Fruit fly (Drosophila melanogaster) whole organism, embryonic: ENCODE measurements around the gene pim.

Source experiments
- Aef1 ChIP-seq: fragments of 200-800 bp; sonication (Bioruptor generic); IDR thresholded peaks from 3 replicates; pipeline ENCODE4 v1.3.6; 2022; ENCODE audit warnings: missing biosample characterization, missing genetic modification characterization
- Atf3 ChIP-seq: fragments of 200-800 bp; sonication (Bioruptor generic); optimal IDR thresholded peaks from 3 replicates; lab custom pipeline; 2016; ENCODE audit warnings: missing biosample characterization, missing genetic modification characterization
- B-H1 ChIP-seq: fragments of 200-800 bp; sonication (Bioruptor generic); IDR thresholded peaks from 3 replicates; pipeline ENCODE4 v1.3.6; 2022; ENCODE audit warnings: missing biosample characterization, missing genetic modification characterization
- Bdp1 ChIP-seq: fragments of 200-800 bp; sonication (Bioruptor generic); optimal IDR thresholded peaks from 3 replicates; lab custom pipeline; 2016; ENCODE audit warnings: missing biosample characterization, missing genetic modification characterization
- Blimp-1 ChIP-seq: fragments of 200-800 bp; sonication (Bioruptor generic); optimal IDR thresholded peaks from 3 replicates; lab custom pipeline; 2018; ENCODE audit warnings: missing biosample characterization, missing genetic modification characterization, mild to moderate bottlenecking, moderate library complexity, missing genetic modification reagents
- CG10267 ChIP-seq: fragments of 200-800 bp; sonication (Bioruptor generic); optimal IDR thresholded peaks from 2 replicates; lab custom pipeline; 2018; ENCODE audit warnings: missing biosample characterization, mild to moderate bottlenecking, missing genetic modification characterization, moderate library complexity
- CG11085 ChIP-seq: fragments of 200-800 bp; sonication (Bioruptor generic); IDR thresholded peaks from 2 replicates; pipeline ENCODE4 v1.3.6; 2022; ENCODE audit warnings: missing biosample characterization, missing genetic modification characterization
- CG11696 ChIP-seq: fragments of 200-800 bp; sonication (Bioruptor generic); IDR thresholded peaks from 2 replicates; pipeline ENCODE4 v1.3.6; 2022; ENCODE audit warnings: missing biosample characterization, missing genetic modification characterization
- CG12236 ChIP-seq: fragments of 200-800 bp; sonication (Bioruptor generic); optimal IDR thresholded peaks from 2 replicates; lab custom pipeline; 2016; ENCODE audit warnings: missing biosample characterization, missing genetic modification characterization
- CG1233 ChIP-seq: fragments of 200-800 bp; sonication (Bioruptor generic); optimal IDR thresholded peaks from 4 replicates; lab custom pipeline; 2018; ENCODE audit warnings: missing biosample characterization, mild to moderate bottlenecking, missing genetic modification characterization
- CG15514 ChIP-seq: fragments of 200-800 bp; sonication (Bioruptor generic); optimal IDR thresholded peaks from 3 replicates; lab custom pipeline; 2017; ENCODE audit warnings: missing biosample characterization, missing genetic modification characterization, mild to moderate bottlenecking, moderate library complexity, missing genetic modification reagents
- CG1832 ChIP-seq: fragments of 200-800 bp; sonication (Bioruptor generic); optimal IDR thresholded peaks from 2 replicates; lab custom pipeline; 2017; ENCODE audit warnings: missing biosample characterization, mild to moderate bottlenecking, missing genetic modification characterization, inconsistent platforms
- CG2678 ChIP-seq: fragments of 200-800 bp; sonication (Bioruptor generic); optimal IDR thresholded peaks from 3 replicates; lab custom pipeline; 2019; ENCODE audit warnings: missing biosample characterization, mild to moderate bottlenecking, missing genetic modification characterization, moderate library complexity
- CG31365 ChIP-seq: fragments of 200-800 bp; sonication (Bioruptor generic); optimal IDR thresholded peaks from 2 replicates; lab custom pipeline; 2018; ENCODE audit warnings: missing biosample characterization, mild to moderate bottlenecking, missing genetic modification characterization
- CG32532 ChIP-seq: fragments of 200-800 bp; sonication (Bioruptor generic); IDR thresholded peaks from 2 replicates; pipeline ENCODE4 v1.3.6; 2022; ENCODE audit warnings: missing biosample characterization, missing genetic modification characterization
- CG6654 ChIP-seq: fragments of 200-800 bp; sonication (Bioruptor generic); optimal IDR thresholded peaks from 2 replicates; lab custom pipeline; 2017; ENCODE audit warnings: missing biosample characterization, mild to moderate bottlenecking, missing genetic modification characterization
- CG7271 ChIP-seq: fragments of 200-800 bp; sonication (Bioruptor generic); optimal IDR thresholded peaks from 2 replicates; lab custom pipeline; 2018; ENCODE audit warnings: missing biosample characterization, mild to moderate bottlenecking, missing genetic modification characterization, moderate library complexity
- CG7745 ChIP-seq: fragments of 200-800 bp; sonication (Bioruptor generic); optimal IDR thresholded peaks from 2 replicates; lab custom pipeline; 2018; ENCODE audit warnings: missing biosample characterization, mild to moderate bottlenecking, missing genetic modification characterization, moderate library complexity
- CG8944 ChIP-seq: fragments of 200-800 bp; sonication (Bioruptor generic); optimal IDR thresholded peaks from 3 replicates; lab custom pipeline; 2016; ENCODE audit warnings: missing biosample characterization, missing genetic modification characterization
- CG9215 ChIP-seq: fragments of 200-800 bp; sonication (Bioruptor generic); IDR thresholded peaks from 2 replicates; pipeline ENCODE4 v1.3.6; 2022; ENCODE audit warnings: missing biosample characterization, missing genetic modification characterization
- CG9727 ChIP-seq: fragments of 200-800 bp; sonication (Bioruptor generic); optimal IDR thresholded peaks from 3 replicates; lab custom pipeline; 2017; ENCODE audit warnings: missing biosample characterization, mild to moderate bottlenecking, missing genetic modification characterization
- CG9797 ChIP-seq: fragments of 200-800 bp; sonication (Bioruptor generic); optimal IDR thresholded peaks from 3 replicates; lab custom pipeline; 2018; ENCODE audit warnings: missing biosample characterization, mild to moderate bottlenecking, missing genetic modification characterization
- CHES-1-like ChIP-seq: fragments of 200-800 bp; sonication (Bioruptor generic); optimal IDR thresholded peaks from 2 replicates; lab custom pipeline; 2016; ENCODE audit warnings: missing biosample characterization, missing genetic modification characterization
- Doc3 ChIP-seq: fragments of 200-800 bp; sonication (Bioruptor generic); IDR thresholded peaks from 3 replicates; pipeline ENCODE4 v1.3.6; 2022; ENCODE audit warnings: missing biosample characterization, missing genetic modification characterization; ENCODE audit not compliant: partially characterized antibody
- E2f1 ChIP-seq: fragments of 200-800 bp; sonication (Bioruptor generic); IDR thresholded peaks from 2 replicates; pipeline ENCODE4 v1.3.6; 2022; ENCODE audit warnings: missing biosample characterization, missing genetic modification characterization
- Ets97D ChIP-seq: fragments of 200-800 bp; sonication (Bioruptor generic); optimal IDR thresholded peaks from 3 replicates; lab custom pipeline; 2016; ENCODE audit warnings: missing biosample characterization, missing genetic modification characterization
- Hey ChIP-seq: fragments of 200-800 bp; sonication (Bioruptor generic); optimal IDR thresholded peaks from 3 replicates; lab custom pipeline; 2018; ENCODE audit warnings: missing biosample characterization, mild to moderate bottlenecking, missing genetic modification characterization
- HmgD ChIP-seq: fragments of 200-800 bp; sonication (Bioruptor generic); optimal IDR thresholded peaks from 3 replicates; lab custom pipeline; 2016; ENCODE audit warnings: missing biosample characterization, missing genetic modification characterization
- Hr3 ChIP-seq: fragments of 200-800 bp; sonication (Bioruptor generic); optimal IDR thresholded peaks from 3 replicates; lab custom pipeline; 2016; ENCODE audit warnings: missing biosample characterization, missing genetic modification characterization
- NC2β ChIP-seq: fragments of 200-800 bp; sonication (Bioruptor generic); optimal IDR thresholded peaks from 2 replicates; lab custom pipeline; 2016; ENCODE audit warnings: missing biosample characterization, missing genetic modification characterization
- Oli ChIP-seq: fragments of 200-800 bp; sonication (Bioruptor generic); optimal IDR thresholded peaks from 2 replicates; lab custom pipeline; 2018; ENCODE audit warnings: missing biosample characterization, mild to moderate bottlenecking, missing genetic modification characterization, moderate library complexity
- PHDP ChIP-seq: fragments of 200-800 bp; sonication (Bioruptor generic); optimal IDR thresholded peaks from 3 replicates; lab custom pipeline; 2018; ENCODE audit warnings: missing biosample characterization, mild to moderate bottlenecking, missing genetic modification characterization, moderate library complexity
- Rfx ChIP-seq: fragments of 200-800 bp; sonication (Bioruptor generic); IDR thresholded peaks from 2 replicates; pipeline ENCODE4 v1.3.6; 2022; ENCODE audit warnings: missing biosample characterization, missing genetic modification characterization
- Sry-δ ChIP-seq: fragments of 200-800 bp; sonication (Bioruptor generic); optimal IDR thresholded peaks from 2 replicates; lab custom pipeline; 2016; ENCODE audit warnings: missing biosample characterization, missing genetic modification characterization
- YL-1 ChIP-seq: fragments of 200-800 bp; sonication (Bioruptor generic); optimal IDR thresholded peaks from 3 replicates; lab custom pipeline; 2017; ENCODE audit warnings: missing biosample characterization, mild to moderate bottlenecking, missing genetic modification characterization
- ash1 ChIP-seq: fragments of 200-800 bp; sonication (Bioruptor generic); optimal IDR thresholded peaks from 2 replicates; lab custom pipeline; 2018; ENCODE audit warnings: missing biosample characterization, mild to moderate bottlenecking, missing genetic modification characterization
- bowl ChIP-seq: fragments of 200-800 bp; sonication (Bioruptor generic); IDR thresholded peaks from 2 replicates; pipeline ENCODE4 v1.3.6; 2022; ENCODE audit warnings: missing biosample characterization, missing genetic modification characterization
- ci ChIP-seq: fragments of 200-800 bp; sonication (Bioruptor generic); IDR thresholded peaks from 3 replicates; pipeline ENCODE4 v1.3.6; 2022; ENCODE audit warnings: missing biosample characterization, missing genetic modification characterization
- cwo ChIP-seq: fragments of 200-800 bp; sonication (Bioruptor generic); optimal IDR thresholded peaks from 3 replicates; lab custom pipeline; 2017; ENCODE audit warnings: missing biosample characterization, missing genetic modification characterization, mild to moderate bottlenecking, moderate library complexity, missing genetic modification reagents
- dati ChIP-seq: fragments of 200-800 bp; sonication (Bioruptor generic); IDR thresholded peaks from 2 replicates; pipeline ENCODE4 v1.3.6; 2022; ENCODE audit warnings: missing biosample characterization, missing genetic modification characterization
- gcm ChIP-seq: fragments of 200-800 bp; sonication (Bioruptor generic); optimal IDR thresholded peaks from 2 replicates; lab custom pipeline; 2019; ENCODE audit warnings: missing biosample characterization, mild to moderate bottlenecking, missing genetic modification characterization, moderate library complexity
- gem ChIP-seq: fragments of 200-800 bp; sonication (Bioruptor generic); optimal IDR thresholded peaks from 2 replicates; lab custom pipeline; 2019; ENCODE audit warnings: missing biosample characterization, mild to moderate bottlenecking, missing genetic modification characterization, moderate library complexity
- h ChIP-seq: fragments of >200 bp; optimal IDR thresholded peaks from 2 replicates; lab custom pipeline; 2017
- hb ChIP-seq: fragments of 200-800 bp; sonication (Bioruptor generic); IDR thresholded peaks from 3 replicates; pipeline ENCODE4 v1.3.6; 2022; ENCODE audit warnings: missing biosample characterization, missing genetic modification characterization; ENCODE audit not compliant: partially characterized antibody
- kni ChIP-seq: fragments of 200-800 bp; sonication (Bioruptor generic); optimal IDR thresholded peaks from 3 replicates; lab custom pipeline; 2017; ENCODE audit warnings: mild to moderate bottlenecking, missing biosample characterization, missing genetic modification reagents, missing genetic modification characterization
- odd ChIP-seq: fragments of 200-800 bp; sonication (Bioruptor generic); optimal IDR thresholded peaks from 2 replicates; lab custom pipeline; 2017; ENCODE audit warnings: missing biosample characterization, mild to moderate bottlenecking, missing genetic modification characterization
- org-1 ChIP-seq: fragments of 200-800 bp; sonication (Bioruptor generic); optimal IDR thresholded peaks from 2 replicates; lab custom pipeline; 2017; ENCODE audit warnings: missing biosample characterization, missing genetic modification characterization
- ro ChIP-seq: fragments of 200-800 bp; sonication (Bioruptor generic); IDR thresholded peaks from 2 replicates; pipeline ENCODE4 v1.3.6; 2022; ENCODE audit warnings: missing biosample characterization, missing genetic modification characterization
- sisA ChIP-seq: fragments of 200-800 bp; sonication (Bioruptor generic); IDR thresholded peaks from 2 replicates; pipeline ENCODE4 v1.3.6; 2022; ENCODE audit warnings: missing biosample characterization, missing genetic modification characterization
- slou ChIP-seq: fragments of 200-800 bp; sonication (Bioruptor generic); optimal IDR thresholded peaks from 3 replicates; lab custom pipeline; 2016; ENCODE audit warnings: missing biosample characterization, missing genetic modification characterization
- slp2 ChIP-seq: fragments of 200-800 bp; sonication (Bioruptor generic); optimal IDR thresholded peaks from 2 replicates; lab custom pipeline; 2016; ENCODE audit warnings: missing biosample characterization, missing genetic modification characterization
- trem ChIP-seq: fragments of 200-800 bp; optimal IDR thresholded peaks from 3 replicates; lab custom pipeline; 2019; ENCODE audit warnings: missing biosample characterization, mild to moderate bottlenecking, missing genetic modification characterization, moderate library complexity
- trh ChIP-seq: fragments of 200-800 bp; sonication (Bioruptor generic); optimal IDR thresholded peaks from 2 replicates; lab custom pipeline; 2016; ENCODE audit warnings: missing biosample characterization, missing genetic modification characterization

The pim gene

DNA sequence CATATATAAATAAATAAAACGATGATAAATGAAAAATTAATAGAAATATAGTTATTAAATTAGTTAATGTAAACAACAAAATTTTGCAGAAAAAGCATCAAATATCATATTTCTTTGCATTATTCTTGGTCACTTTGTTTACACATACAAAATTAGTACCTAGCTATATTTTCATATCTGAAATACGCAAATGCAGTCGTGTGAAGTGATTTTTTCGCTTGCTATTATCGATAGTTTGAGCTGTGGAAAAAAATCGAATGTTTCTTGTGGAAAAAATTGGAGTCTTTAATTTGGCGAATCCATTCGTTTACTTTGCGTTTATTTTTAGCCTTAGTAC, 33.7 kb downstream of the pim start, which contains the start of gene Cnot4 (continued):
- TF ChIP-seq CHES-1-like (GFP tag; lab: Kevin White, UChicago) (no peak), Ets97D (no peak), bowl (GFP tag; lab: Robert Waterston, UW) (no peak), trem (tag; lab: Kevin White, UChicago) (peak; percentile 38), PHDP (no peak), CG31365 (tag; lab: Kevin White, UChicago) (no peak), CG15514 (GFP tag; lab: Kevin White, UChicago) (peak; percentile 25), B-H1 (GFP tag; lab: Robert Waterston, UW) (no peak), ash1 (no peak), Blimp-1 (GFP tag; lab: Kevin White, UChicago) (no peak), CG1832 (no peak), YL-1 (no peak), CG7271 (tag; lab: Kevin White, UChicago) (no peak), CG11696 (GFP tag; lab: Robert Waterston, UW) (no peak), Bdp1 (no peak), sisA (no peak), CG9727 (no peak), gem (tag; lab: Kevin White, UChicago) (peak; percentile 24), CG2678 (tag; lab: Kevin White, UChicago) (no peak), HmgD (GFP tag; lab: Kevin White, UChicago) (no peak), Hey (tag; lab: Kevin White, UChicago) (no peak), CG10267 (peak; percentile 35), cwo (GFP tag; lab: Kevin White, UChicago) (no peak), Atf3 (GFP tag; lab: Kevin White, UChicago) (no peak), Sry-δ (GFP tag; lab: Kevin White, UChicago) (peak; percentile 61), ci (GFP tag; lab: Robert Waterston, UW) (no peak), CG12236 (GFP tag; lab: Kevin White, UChicago) (no peak), Rfx (GFP tag; lab: Robert Waterston, UW) (no peak), ro (GFP tag; lab: Robert Waterston, UW) (no peak), slp2 (GFP tag; lab: Kevin White, UChicago) (no peak), CG11085 (GFP tag; lab: Robert Waterston, UW) (no peak), CG6654 (GFP tag; lab: Kevin White, UChicago) (no peak), Oli (no peak), Hr3 (GFP tag; lab: Kevin White, UChicago) (peak; percentile 25), CG8944 (GFP tag; lab: Kevin White, UChicago) (no peak), NC2β (GFP tag; lab: Kevin White, UChicago) (no peak), gcm (GFP tag; lab: Kevin White, UChicago) (no peak), Aef1 (GFP tag; lab: Robert Waterston, UW) (no peak), trh (GFP tag; lab: Kevin White, UChicago) (no peak), odd (GFP tag; lab: Kevin White, UChicago) (no peak), Doc3 (GFP tag; lab: Robert Waterston, UW) (peak; percentile 38; the same call in 1 of the 3 replicates), dati (GFP tag; lab: Robert Waterston, UW) (no peak), CG7745 (no peak), E2f1 (GFP tag; lab: Robert Waterston, UW) (no peak), CG9215 (no peak), kni (no peak), CG9797 (GFP tag; lab: Kevin White, UChicago) (no peak), CG1233 (GFP tag; lab: Kevin White, UChicago) (no peak), org-1 (GFP tag; lab: Kevin White, UChicago) (no peak), h (lab: Kevin White, UChicago) (no peak), slou (GFP tag; lab: Kevin White, UChicago) (no peak), hb (GFP tag; lab: Robert Waterston, UW) (no peak), CG32532 (GFP tag; lab: Robert Waterston, UW) (no peak)
